Worm (Caenorhabditis elegans): ENCODE data around the gene syx-16.

- TF ChIP-seq ets-7 (tag; optimal IDR thresholded peaks at IDR 0.05), result no peak
- TF ChIP-seq ceh-36 (tag; optimal IDR thresholded peaks at IDR 0.05), result no peak
- TF ChIP-seq ama-1 (optimal IDR thresholded peaks at IDR 0.05), result no peak
- TF ChIP-seq hnd-1 (tag; optimal IDR thresholded peaks at IDR 0.05), result no peak
- no peak for TF ChIP-seq pes-1 (GFP tag; IDR thresholded peaks at IDR 0.05)
- TF ChIP-seq flt-1 (GFP tag; IDR thresholded peaks at IDR 0.05), result no peak
- TF ChIP-seq hmg-4 (GFP tag; optimal IDR thresholded peaks at IDR 0.05), result no peak
- no peak for TF ChIP-seq aly-1 (tag; optimal IDR thresholded peaks at IDR 0.05)
These were observed 43.2 kb downstream of the syx-16 start for ce11 chrIII:5165745-5166144.

Data from whole organism, early embryonic.